Worm (Caenorhabditis elegans) whole organism, young adult: Measurements from ENCODE around the gene Y55F3BL.6.

ENCODE experiments used
- B0019.2 ChIP-seq: fragments of 200-800 bp; sonication (Bioruptor generic); conservative IDR thresholded peaks from 2 replicates; pipeline ENCODE4 v1.3.6; 2022; ENCODE audit warnings: missing genetic modification reagents, missing genetic modification characterization, missing compliant biosample characterization
- B0261.1 ChIP-seq: sonication (generic microtip); optimal IDR thresholded peaks from 2 replicates; lab custom pipeline; 2016; ENCODE audit warnings: mild to moderate bottlenecking, missing genetic modification characterization, moderate library complexity, missing compliant biosample characterization
- D2030.7 ChIP-seq: fragments of 200-800 bp; sonication (Bioruptor generic); IDR thresholded peaks from 2 replicates; pipeline ENCODE4 v1.3.6; 2022; ENCODE audit warnings: missing genetic modification reagents, missing genetic modification characterization, missing compliant biosample characterization
- F22D6.2 ChIP-seq: sonication (generic microtip); optimal IDR thresholded peaks from 2 replicates; lab custom pipeline; 2016; ENCODE audit warnings: mild to moderate bottlenecking, missing genetic modification characterization, missing compliant biosample characterization
- F49E8.2 ChIP-seq: sonication (generic microtip); optimal IDR thresholded peaks from 3 replicates; lab custom pipeline; 2017; ENCODE audit warnings: missing genetic modification characterization, mild to moderate bottlenecking, missing compliant biosample characterization, antibody characterized with exemption, moderate library complexity; ENCODE audit not compliant: insufficient read depth
- K11D2.4 ChIP-seq: fragments of 200-800 bp; sonication (Bioruptor generic); IDR thresholded peaks from 2 replicates; pipeline ENCODE4 v1.3.6; 2022; ENCODE audit warnings: missing genetic modification reagents, missing genetic modification characterization, missing compliant biosample characterization
- T26A5.8 ChIP-seq: sonication (generic microtip); optimal IDR thresholded peaks from 2 replicates; lab custom pipeline; 2016; ENCODE audit warnings: missing genetic modification characterization, missing compliant biosample characterization
- Y53F4B.3 ChIP-seq: fragments of 200-800 bp; sonication (Bioruptor generic); IDR thresholded peaks from 2 replicates; pipeline ENCODE4 v1.3.6; 2022; ENCODE audit warnings: missing genetic modification reagents, missing genetic modification characterization, missing compliant biosample characterization
- Y56A3A.18 ChIP-seq: fragments of 200-800 bp; sonication (Bioruptor generic); IDR thresholded peaks from 2 replicates; pipeline ENCODE4 v1.3.6; 2022; ENCODE audit warnings: missing genetic modification reagents, missing genetic modification characterization, missing compliant biosample characterization
- akir-1 ChIP-seq: fragments of 200-800 bp; sonication (Bioruptor generic); optimal IDR thresholded peaks from 2 replicates; lab custom pipeline; 2018; ENCODE audit warnings: mild to moderate bottlenecking, missing genetic modification characterization, moderate library complexity, missing compliant biosample characterization
- attf-3 ChIP-seq: fragments of 200-800 bp; sonication (Bioruptor generic); conservative IDR thresholded peaks from 2 replicates; pipeline ENCODE4 v1.3.6; 2022; ENCODE audit warnings: missing genetic modification reagents, missing genetic modification characterization, missing compliant biosample characterization
- bed-1 ChIP-seq: fragments of 200-800 bp; sonication (Bioruptor generic); IDR thresholded peaks from 2 replicates; pipeline ENCODE4 v1.3.6; 2022; ENCODE audit warnings: missing genetic modification reagents, missing genetic modification characterization, missing compliant biosample characterization
- cebp-2 ChIP-seq: fragments of 200-800 bp; sonication (Bioruptor generic); IDR thresholded peaks from 2 replicates; pipeline ENCODE4 v1.3.6; 2022; ENCODE audit warnings: missing genetic modification characterization, missing compliant biosample characterization
- ceh-58 ChIP-seq: fragments of 200-800 bp; sonication (Bioruptor generic); IDR thresholded peaks from 2 replicates; pipeline ENCODE4 v1.3.6; 2022; ENCODE audit warnings: missing genetic modification characterization, missing compliant biosample characterization
- ceh-79 ChIP-seq: sonication (generic microtip); optimal IDR thresholded peaks from 2 replicates; lab custom pipeline; 2017; ENCODE audit warnings: mild to moderate bottlenecking, missing genetic modification characterization, missing compliant biosample characterization
- die-1 ChIP-seq: sonication (generic microtip); optimal IDR thresholded peaks from 2 replicates; lab custom pipeline; 2016; ENCODE audit warnings: missing genotype, mild to moderate bottlenecking, missing genetic modification characterization, missing compliant biosample characterization
- dpff-1 ChIP-seq: sonication (generic microtip); optimal IDR thresholded peaks from 2 replicates; lab custom pipeline; 2017; ENCODE audit warnings: mild to moderate bottlenecking, missing genetic modification characterization, missing compliant biosample characterization
- egl-18 ChIP-seq: fragments of 200-800 bp; sonication (Bioruptor generic); IDR thresholded peaks from 2 replicates; pipeline ENCODE4 v1.3.6; 2022; ENCODE audit warnings: missing genetic modification reagents, missing genetic modification characterization, missing compliant biosample characterization
- egl-44 ChIP-seq: fragments of 200-800 bp; sonication (Bioruptor generic); IDR thresholded peaks from 2 replicates; pipeline ENCODE4 v1.3.6; 2022; ENCODE audit warnings: missing genetic modification reagents, missing genetic modification characterization, missing compliant biosample characterization
- ets-4 ChIP-seq: fragments of 200-800 bp; sonication (Bioruptor generic); optimal IDR thresholded peaks from 2 replicates; lab custom pipeline; 2018; ENCODE audit warnings: mild to moderate bottlenecking, missing genetic modification characterization, missing compliant biosample characterization
- gei-17 ChIP-seq: fragments of 200-800 bp; sonication (Bioruptor generic); optimal IDR thresholded peaks from 2 replicates; lab custom pipeline; 2018; ENCODE audit warnings: mild to moderate bottlenecking, missing genetic modification characterization, missing compliant biosample characterization
- him-1 ChIP-seq: sonication (generic microtip); optimal IDR thresholded peaks from 2 replicates; lab custom pipeline; 2016; ENCODE audit warnings: missing genotype, missing genetic modification reagents, missing genetic modification characterization, missing compliant biosample characterization
- hlh-12 ChIP-seq: sonication (generic microtip); optimal IDR thresholded peaks from 2 replicates; lab custom pipeline; 2016; ENCODE audit warnings: missing genetic modification characterization, missing compliant biosample characterization
- hmg-20 ChIP-seq: fragments of 200-800 bp; sonication (Bioruptor generic); IDR thresholded peaks from 2 replicates; pipeline ENCODE4 v1.3.6; 2022; ENCODE audit warnings: missing genetic modification reagents, missing genetic modification characterization, missing compliant biosample characterization
- hsf-1 ChIP-seq: fragments of 200-800 bp; sonication (Bioruptor generic); IDR thresholded peaks from 2 replicates; pipeline ENCODE4 v1.3.6; 2022; ENCODE audit warnings: missing genetic modification reagents, missing genetic modification characterization, missing compliant biosample characterization
- lag-1 ChIP-seq: fragments of 200-800 bp; sonication (Bioruptor generic); IDR thresholded peaks from 2 replicates; pipeline ENCODE4 v1.3.6; 2022; ENCODE audit warnings: missing genetic modification reagents, missing genetic modification characterization, missing compliant biosample characterization
- let-526 ChIP-seq: fragments of 200-800 bp; sonication (Bioruptor generic); IDR thresholded peaks from 2 replicates; pipeline ENCODE4 v1.3.6; 2022; ENCODE audit warnings: missing genetic modification reagents, missing genetic modification characterization, missing compliant biosample characterization
- let-607 ChIP-seq, 2 experiments: fragments of 200-800 bp in 1 of 2; sonication (Bioruptor generic) in 1 of 2; sonication (generic microtip) in 1 of 2; optimal IDR thresholded peaks; 2 replicates each; lab custom pipeline; 2016 to 2018; ENCODE audit warnings: mild to moderate bottlenecking in 2 of 2, missing compliant biosample characterization in 2 of 2, missing genetic modification characterization in 2 of 2, moderate library complexity in 2 of 2, missing genotype in 1 of 2
- lin-26 ChIP-seq: fragments of 200-800 bp; sonication (Bioruptor generic); IDR thresholded peaks from 2 replicates; pipeline ENCODE4 v1.3.6; 2022; ENCODE audit warnings: missing genetic modification reagents, missing genetic modification characterization, missing compliant biosample characterization
- lsl-1 ChIP-seq: fragments of 200-800 bp; sonication (Bioruptor generic); optimal IDR thresholded peaks from 2 replicates; lab custom pipeline; 2018; ENCODE audit warnings: mild to moderate bottlenecking, missing genetic modification characterization, moderate library complexity, missing compliant biosample characterization
- lsy-27 ChIP-seq: sonication (generic microtip); optimal IDR thresholded peaks from 2 replicates; lab custom pipeline; 2017; ENCODE audit warnings: missing genetic modification characterization, mild to moderate bottlenecking, missing compliant biosample characterization, antibody characterized with exemption, missing genotype, borderline replicate concordance; ENCODE audit not compliant: insufficient read depth
- madf-10 ChIP-seq: sonication (generic microtip); optimal IDR thresholded peaks from 2 replicates; lab custom pipeline; 2016; ENCODE audit warnings: mild to moderate bottlenecking, missing genetic modification characterization, missing compliant biosample characterization
- mel-28 ChIP-seq: sonication (generic microtip); optimal IDR thresholded peaks from 2 replicates; lab custom pipeline; 2016; ENCODE audit warnings: borderline replicate concordance, mild to moderate bottlenecking, missing genetic modification characterization, missing compliant biosample characterization
- nhr-120 ChIP-seq: fragments of 200-800 bp; sonication (Bioruptor generic); IDR thresholded peaks from 2 replicates; pipeline ENCODE4 v1.3.6; 2022; ENCODE audit warnings: missing genetic modification characterization, missing compliant biosample characterization
- nhr-179 ChIP-seq: sonication (generic microtip); optimal IDR thresholded peaks from 2 replicates; lab custom pipeline; 2016; ENCODE audit warnings: mild to moderate bottlenecking, missing genetic modification characterization, missing compliant biosample characterization
- nhr-27 ChIP-seq: fragments of 200-800 bp; sonication (Bioruptor generic); optimal IDR thresholded peaks from 2 replicates; lab custom pipeline; 2018; ENCODE audit warnings: mild to moderate bottlenecking, missing genetic modification characterization, moderate library complexity, missing compliant biosample characterization
- nhr-90 ChIP-seq: sonication (generic microtip); optimal IDR thresholded peaks from 2 replicates; lab custom pipeline; 2016; ENCODE audit warnings: missing genotype, mild to moderate bottlenecking, missing genetic modification characterization, missing compliant biosample characterization
- pbrm-1 ChIP-seq: fragments of 200-800 bp; sonication (Bioruptor generic); IDR thresholded peaks from 2 replicates; pipeline ENCODE4 v1.3.6; 2022; ENCODE audit warnings: missing genetic modification reagents, missing genetic modification characterization, missing compliant biosample characterization
- rcor-1 ChIP-seq: fragments of 200-800 bp; sonication (Bioruptor generic); IDR thresholded peaks from 2 replicates; pipeline ENCODE4 v1.3.6; 2022; ENCODE audit warnings: missing genetic modification reagents, missing genetic modification characterization, missing compliant biosample characterization
- repo-1 ChIP-seq: sonication (generic microtip); optimal IDR thresholded peaks from 2 replicates; lab custom pipeline; 2017; ENCODE audit warnings: mild to moderate bottlenecking, missing genetic modification characterization, missing compliant biosample characterization
- snpc-4 ChIP-seq, 5 experiments: fragments of 150-350 bp in 1 of 5; sonication (generic microtip) in 4 of 5; optimal IDR thresholded peaks; 2 replicates each; lab custom pipeline; 2014 to 2018; ENCODE audit warnings: missing genetic modification characterization in 5 of 5, missing biosample characterization in 3 of 5, antibody characterized with exemption in 2 of 5, mild to moderate bottlenecking in 2 of 5, missing compliant biosample characterization in 2 of 5, missing genotype in 2 of 5, moderate library complexity in 2 of 5, missing genetic modification reagents in 1 of 5
- sptf-2 ChIP-seq: fragments of 200-800 bp; sonication (Bioruptor generic); optimal IDR thresholded peaks from 2 replicates; lab custom pipeline; 2018; ENCODE audit warnings: mild to moderate bottlenecking, missing genetic modification characterization, missing compliant biosample characterization
- tbx-9 ChIP-seq: sonication (generic microtip); optimal IDR thresholded peaks from 2 replicates; lab custom pipeline; 2016; ENCODE audit warnings: borderline replicate concordance, missing genetic modification characterization, inconsistent platforms, missing compliant biosample characterization
- xnd-1 ChIP-seq: sonication (generic microtip); optimal IDR thresholded peaks from 2 replicates; lab custom pipeline; 2016; ENCODE audit warnings: missing genotype, missing genetic modification reagents, missing genetic modification characterization, missing compliant biosample characterization
- zim-3 ChIP-seq: sonication (generic microtip); optimal IDR thresholded peaks from 2 replicates; lab custom pipeline; 2017; ENCODE audit warnings: mild to moderate bottlenecking, missing genetic modification characterization, moderate library complexity, missing compliant biosample characterization
- ztf-18 ChIP-seq: sonication (generic microtip); optimal IDR thresholded peaks from 2 replicates; lab custom pipeline; 2016; ENCODE audit warnings: missing genotype, mild to moderate bottlenecking, missing genetic modification characterization, missing compliant biosample characterization
- ztf-28 ChIP-seq: fragments of 200-800 bp; sonication (Bioruptor generic); IDR thresholded peaks from 2 replicates; pipeline ENCODE4 v1.3.6; 2022; ENCODE audit warnings: missing genetic modification reagents, missing genetic modification characterization, missing compliant biosample characterization
- ztf-3 ChIP-seq: fragments of 200-800 bp; sonication (Bioruptor generic); optimal IDR thresholded peaks from 2 replicates; lab custom pipeline; 2018; ENCODE audit warnings: mild to moderate bottlenecking, missing genetic modification characterization, missing compliant biosample characterization

Gene Y55F3BL.6

ce11 chrIV:842630-843029 lies 35.8 kb upstream of the Y55F3BL.6 start:
- TF ChIP-seq bed-1 = no peak
- TF ChIP-seq F22D6.2 = no peak
- TF ChIP-seq lsl-1 (GFP tag; lab: Kevin White, UChicago) = peak; percentile 30
- 0 out of 2 replicates have a peak, but pooled peaks have one; percentile 32 for TF ChIP-seq pbrm-1
- peak; percentile 32; the same call in 1 of the 2 replicates for TF ChIP-seq Y56A3A.18 (GFP tag; lab: Robert Waterston, UW)
- peak; percentile 75 for TF ChIP-seq B0261.1
- no peak for TF ChIP-seq K11D2.4 (GFP tag; lab: Robert Waterston, UW)
- no peak for TF ChIP-seq egl-18
- TF ChIP-seq hmg-20 = peak; percentile 53; the same call in 1 of the 2 replicates
- TF ChIP-seq let-607 (tag; optimal IDR thresholded peaks at IDR 0.05; lab: Kevin White, UChicago) = no peak
- no peak for TF ChIP-seq cebp-2 (GFP tag; lab: Robert Waterston, UW)
- TF ChIP-seq F49E8.2 (tag; lab: Kevin White, UChicago) = no peak
- no peak for TF ChIP-seq lsy-27
- peak; percentile 30 for TF ChIP-seq ztf-18 (tag; lab: Kevin White, UChicago)
- no peak for TF ChIP-seq hlh-12 (tag; lab: Kevin White, UChicago)
- peak; percentile 67 for TF ChIP-seq him-1
- TF ChIP-seq ets-4 = no peak
- TF ChIP-seq ceh-58 = no peak
- no peak for TF ChIP-seq xnd-1 (tag; lab: Kevin White, UChicago)
- TF ChIP-seq D2030.7 (GFP tag; lab: Robert Waterston, UW) = peak; percentile 74
- 0 out of 2 replicates have a peak, but pooled peaks have one; percentile 26 for TF ChIP-seq ztf-28 (GFP tag; lab: Robert Waterston, UW)
- no peak for TF ChIP-seq rcor-1 (GFP tag; lab: Robert Waterston, UW)
- TF ChIP-seq mel-28 = no peak
- TF ChIP-seq hsf-1 = no peak
- TF ChIP-seq ztf-3 (GFP tag; lab: Kevin White, UChicago) = no peak
- no peak for TF ChIP-seq dpff-1 (tag; lab: Kevin White, UChicago)
- peak; percentile 82 for TF ChIP-seq lin-26 (GFP tag; lab: Robert Waterston, UW)
- TF ChIP-seq sptf-2 (GFP tag; lab: Kevin White, UChicago) = no peak
- no peak for TF ChIP-seq repo-1 (tag; lab: Kevin White, UChicago)
- no peak for TF ChIP-seq madf-10 (tag; lab: Kevin White, UChicago)
- no peak for TF ChIP-seq nhr-120 (GFP tag; lab: Robert Waterston, UW)
- TF ChIP-seq nhr-90 (tag; lab: Kevin White, UChicago) = peak; percentile 52
- peak; percentile 57; the same call in 1 of the 2 replicates for TF ChIP-seq attf-3 (GFP tag; lab: Robert Waterston, UW)
- TF ChIP-seq egl-44 (GFP tag; lab: Robert Waterston, UW) = no peak
- no peak for TF ChIP-seq let-526 (GFP tag; lab: Robert Waterston, UW)
- TF ChIP-seq nhr-179 (tag; lab: Kevin White, UChicago) = no peak
- TF ChIP-seq ceh-79 (tag; lab: Kevin White, UChicago) = no peak
- no peak for TF ChIP-seq snpc-4 (GFP tag; optimal IDR thresholded peaks at IDR 0.05; lab: Kevin White, UChicago)
- TF ChIP-seq snpc-4 (tag; optimal IDR thresholded peaks at IDR 0.05; lab: Kevin White, UChicago) = peak; percentile 6 to 84 (median 60)
- TF ChIP-seq B0019.2 (GFP tag; lab: Robert Waterston, UW) = no peak
- TF ChIP-seq lag-1 = no peak
- TF ChIP-seq gei-17 (GFP tag; lab: Kevin White, UChicago) = no peak
- TF ChIP-seq nhr-27 (tag; lab: Kevin White, UChicago) = no peak
- TF ChIP-seq zim-3 (tag; lab: Kevin White, UChicago) = no peak
- peak; percentile 72 for TF ChIP-seq die-1 (tag; lab: Kevin White, UChicago)
- no peak for TF ChIP-seq tbx-9 (tag; lab: Kevin White, UChicago)
- no peak for TF ChIP-seq akir-1
- TF ChIP-seq T26A5.8 = no peak
- no peak for TF ChIP-seq Y53F4B.3 (GFP tag; lab: Robert Waterston, UW)
